Worm (Caenorhabditis elegans): ENCODE data around the gene R04F11.5.

The R04F11.5 gene

DNA sequence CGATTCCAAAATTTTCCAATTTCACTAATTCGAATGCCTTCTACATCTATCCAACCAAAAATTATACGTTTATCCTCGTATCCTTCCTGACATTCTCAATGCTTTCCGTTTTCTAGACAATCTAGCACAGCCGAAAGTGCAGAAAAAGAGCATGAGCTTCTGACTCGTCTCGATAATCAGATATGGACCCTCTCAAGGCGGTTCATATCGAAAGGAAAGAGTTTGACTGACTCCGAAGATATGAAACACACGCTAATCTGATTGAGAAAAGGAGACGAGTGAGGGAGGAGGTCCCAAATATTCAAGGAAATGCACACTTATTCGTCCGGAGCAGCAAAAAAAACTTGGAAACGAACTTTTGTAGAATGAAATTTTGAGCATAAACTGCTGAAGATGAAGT, 11.4 kb upstream of the R04F11.5 start:
- TF ChIP-seq pha-4 (tag; optimal IDR thresholded peaks at IDR 0.05), result no peak
- TF ChIP-seq sea-2 (GFP tag; optimal IDR thresholded peaks at IDR 0.05), result no peak
- TF ChIP-seq elt-1 (tag; optimal IDR thresholded peaks at IDR 0.05), result peak; percentile 57

ce11 chrV:12326638-12327037, 8.8 kb upstream of the R04F11.5 start:
- TF ChIP-seq mdl-1 (tag; optimal IDR thresholded peaks at IDR 0.05) (no peak), sea-2 (GFP tag; optimal IDR thresholded peaks at IDR 0.05) (no peak), aly-2 (tag; optimal IDR thresholded peaks at IDR 0.05) (no peak), nhr-12 (tag; optimal IDR thresholded peaks at IDR 0.05) (no peak), nhr-67 (tag; optimal IDR thresholded peaks at IDR 0.05) (no peak), nhr-77 (tag; optimal IDR thresholded peaks at IDR 0.05) (no peak), nhr-28 (tag; optimal IDR thresholded peaks at IDR 0.05) (no peak), lin-15B (tag; optimal IDR thresholded peaks at IDR 0.05) (no peak), elt-3 (tag; optimal IDR thresholded peaks at IDR 0.05) (no peak), unc-39 (tag; optimal IDR thresholded peaks at IDR 0.05) (no peak), nfya-1 (tag; optimal IDR thresholded peaks at IDR 0.05; ENCODE audit: insufficient read depth) (peak; percentile 22), elt-1 (tag; optimal IDR thresholded peaks at IDR 0.05) (no peak), lin-39 (tag; optimal IDR thresholded peaks at IDR 0.05) (peak; percentile 56), hmg-11 (tag; optimal IDR thresholded peaks at IDR 0.05) (peak; percentile 3), egl-27 (tag; optimal IDR thresholded peaks at IDR 0.05) (no peak)

DNA sequence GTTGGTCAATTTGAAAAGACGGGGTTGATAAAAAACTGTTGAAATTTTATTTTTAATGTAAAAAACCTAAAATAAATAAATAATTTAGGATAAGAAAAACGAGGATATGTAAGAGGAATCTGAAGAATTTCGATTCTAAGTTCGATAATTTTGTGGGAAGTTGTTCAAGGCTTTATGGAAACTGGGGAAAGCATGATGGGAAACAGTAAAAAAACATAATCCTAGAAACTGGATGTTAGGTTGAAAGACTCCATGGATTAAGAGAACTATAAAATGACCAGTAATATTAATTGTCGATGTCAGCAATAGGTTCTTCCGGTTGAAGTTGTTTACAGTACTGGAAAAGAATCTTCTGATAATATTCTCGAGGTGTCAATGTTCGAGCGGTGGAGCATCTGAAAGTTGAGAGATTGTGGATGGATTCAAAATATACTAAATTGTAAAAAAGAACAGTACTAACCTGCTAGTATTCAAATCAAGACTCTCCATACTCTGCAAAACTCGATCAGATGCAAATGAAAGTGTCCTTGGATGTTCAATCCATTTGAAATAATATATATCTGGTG, 2.5 kb upstream of the R04F11.5 start:
- TF ChIP-seq unc-39 (tag; optimal IDR thresholded peaks at IDR 0.05) (no peak), nhr-43 (tag; optimal IDR thresholded peaks at IDR 0.05; ENCODE audit: poor library complexity, severe bottlenecking) (peak; percentile 59), lsy-12 (tag; optimal IDR thresholded peaks at IDR 0.05) (peak; percentile 29), unc-62 (GFP tag; optimal IDR thresholded peaks at IDR 0.05) (no peak)

DNA sequence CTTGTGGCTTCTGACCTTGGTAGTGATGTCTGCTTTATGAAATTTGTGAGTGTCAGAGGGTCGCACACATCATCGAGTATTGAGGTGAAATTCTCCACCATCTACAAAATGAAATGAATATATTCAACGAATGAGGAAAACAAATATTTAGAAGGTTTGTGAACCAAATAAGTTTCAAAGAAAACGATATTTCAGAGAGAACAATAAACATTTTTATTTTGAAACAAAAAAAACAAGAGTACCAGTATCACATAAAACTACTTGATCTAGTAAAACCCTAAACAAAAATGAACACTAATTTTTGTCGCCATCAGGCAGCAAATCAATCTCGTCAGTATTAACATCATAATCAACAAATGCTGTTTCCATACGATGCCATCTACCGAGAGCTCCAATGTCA, 739 bp downstream of the R04F11.5 start, which contains the start of gene R04F11.3:
R04F11.3 (minus strand) TSS at position 101 of the 400 bp plus-strand sequence.
- TF ChIP-seq ceh-82 (tag; optimal IDR thresholded peaks at IDR 0.05), result no peak

ce11 chrV:12316076-12316475, 1.7 kb downstream of the R04F11.5 start:
- TF ChIP-seq aly-2 (tag; optimal IDR thresholded peaks at IDR 0.05) (no peak), skn-1 (tag; optimal IDR thresholded peaks at IDR 0.05) (no peak), ztf-11 (tag; optimal IDR thresholded peaks at IDR 0.05) (no peak), fos-1 (tag; optimal IDR thresholded peaks at IDR 0.05) (no peak)

ce11 chrV:12314413-12314812, 3.4 kb downstream of the R04F11.5 start:
- TF ChIP-seq fkh-10 (GFP tag; optimal IDR thresholded peaks at IDR 0.05), result peak; percentile 39
- peak; percentile 8 for TF ChIP-seq nfya-1 (tag; optimal IDR thresholded peaks at IDR 0.05; ENCODE audit: insufficient read depth)
- TF ChIP-seq pqm-1 (tag; optimal IDR thresholded peaks at IDR 0.05), result no peak

DNA sequence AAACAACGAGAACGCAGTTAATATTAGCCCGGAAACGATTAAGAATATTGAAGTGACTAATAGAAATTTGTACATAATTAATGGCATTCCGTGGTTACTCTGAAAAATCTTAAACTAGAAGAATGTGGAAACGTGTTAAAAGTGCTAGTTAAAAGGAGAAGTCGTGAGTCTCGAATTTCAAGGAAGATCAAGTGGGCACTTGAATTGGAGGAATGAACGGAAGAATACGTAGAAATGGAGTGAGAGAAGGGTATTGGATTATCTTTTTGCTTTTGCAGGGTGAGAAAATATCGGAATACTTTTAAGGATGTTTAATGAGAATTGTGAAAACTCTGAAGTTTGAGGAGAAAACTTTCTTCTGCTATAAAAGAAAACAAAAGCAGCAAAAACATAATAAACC, 7.6 kb downstream of the R04F11.5 start, which contains the start of gene hpo-30:
hpo-30 (minus strand) TSS at position 101 of the 400 bp plus-strand sequence.
- TF ChIP-seq aly-2 (tag; optimal IDR thresholded peaks at IDR 0.05) (no peak), mdl-1 (tag; optimal IDR thresholded peaks at IDR 0.05) (no peak), fkh-10 (GFP tag; optimal IDR thresholded peaks at IDR 0.05) (no peak), lin-39 (tag; optimal IDR thresholded peaks at IDR 0.05) (no peak), ceh-16 (tag; optimal IDR thresholded peaks at IDR 0.05) (no peak), ama-1 (optimal IDR thresholded peaks at IDR 0.05) (no peak), snpc-4 (tag; optimal IDR thresholded peaks at IDR 0.05) (no peak)

- TF ChIP-seq elt-2 (tag; optimal IDR thresholded peaks at IDR 0.05) (no peak), nhr-25 (tag; optimal IDR thresholded peaks at IDR 0.05) (no peak), nhr-76 (tag; optimal IDR thresholded peaks at IDR 0.05) (no peak), nhr-43 (tag; optimal IDR thresholded peaks at IDR 0.05; ENCODE audit: poor library complexity, severe bottlenecking) (no peak), daf-12 (tag; optimal IDR thresholded peaks at IDR 0.05) (no peak), ceh-28 (tag; optimal IDR thresholded peaks at IDR 0.05) (no peak), nhr-237 (tag; optimal IDR thresholded peaks at IDR 0.05) (no peak), mml-1 (tag; optimal IDR thresholded peaks at IDR 0.05) (no peak), pqm-1 (tag; optimal IDR thresholded peaks at IDR 0.05) (no peak)
Observed at ce11 chrV:12307011-12307540, 10.7 kb downstream of the R04F11.5 start, which contains the start of gene srg-45. Gene srg-45, plus strand, starts transcription at chrV:12307490.

Measured in whole organism, L3 larva.